Worm (Caenorhabditis elegans) whole organism, L4 larva: ENCODE results near the gene C49G7.10.

Source experiments
- T20F7.1 ChIP-seq: fragments of 200-800 bp; sonication (Bioruptor generic); optimal IDR thresholded peaks from 2 replicates; lab custom pipeline; 2018; ENCODE audit warnings: mild to moderate bottlenecking, missing genetic modification characterization, missing compliant biosample characterization
- Y75B8A.6 ChIP-seq: fragments of 200-800 bp; sonication (Bioruptor generic); IDR thresholded peaks from 2 replicates; pipeline ENCODE4 v1.3.6; 2022; ENCODE audit warnings: missing genetic modification reagents, missing genetic modification characterization, missing compliant biosample characterization
- aha-1 ChIP-seq: fragments of 150-350 bp; peaks from one replicate; lab custom pipeline; 2014; ENCODE audit warnings: missing biosample characterization, missing genetic modification characterization
- aly-2 ChIP-seq: sonication (generic microtip); optimal IDR thresholded peaks from 2 replicates; lab custom pipeline; 2018; ENCODE audit warnings: missing biosample characterization, missing genetic modification characterization
- ctbp-1 ChIP-seq: fragments of 200-800 bp; sonication (Bioruptor generic); IDR thresholded peaks from 2 replicates; pipeline ENCODE4 v1.3.6; 2022; ENCODE audit warnings: missing genetic modification reagents, missing genetic modification characterization, missing compliant biosample characterization
- daf-19 ChIP-seq: fragments of 200-800 bp; sonication (Bioruptor generic); conservative IDR thresholded peaks from 2 replicates; pipeline ENCODE4 v1.3.6; 2022; ENCODE audit warnings: missing genetic modification characterization, missing compliant biosample characterization
- fos-1 ChIP-seq: fragments of 150-350 bp; optimal IDR thresholded peaks from 2 replicates; lab custom pipeline; 2014; ENCODE audit warnings: missing biosample characterization, missing genetic modification characterization
- hif-1 ChIP-seq, 2 experiments: sonication (generic microtip); optimal IDR thresholded peaks; 2 replicates each; lab custom pipeline; 2016 to 2017; ENCODE audit warnings: missing compliant biosample characterization in 2 of 2, missing genetic modification characterization in 2 of 2, missing genetic modification reagents in 2 of 2, missing genotype in 2 of 2, mild to moderate bottlenecking in 1 of 2
- lin-38 ChIP-seq: fragments of 200-800 bp; sonication (Bioruptor generic); IDR thresholded peaks from 2 replicates; pipeline ENCODE4 v1.3.6; 2022; ENCODE audit warnings: missing genetic modification reagents, missing genetic modification characterization, missing compliant biosample characterization
- lsy-2 ChIP-seq, 2 experiments: fragments of 150-350 bp in 1 of 2; sonication (generic microtip) in 1 of 2; optimal IDR thresholded peaks; 2 replicates each; lab custom pipeline; 2014 to 2017; ENCODE audit warnings: missing biosample characterization in 2 of 2, missing genetic modification characterization in 2 of 2
- sdz-12 ChIP-seq: fragments of 200-800 bp; sonication (Bioruptor generic); optimal IDR thresholded peaks from 2 replicates; lab custom pipeline; 2018; ENCODE audit warnings: mild to moderate bottlenecking, missing genetic modification characterization, missing compliant biosample characterization
- skn-1 ChIP-seq: fragments of 150-350 bp; optimal IDR thresholded peaks from 2 replicates; lab custom pipeline; 2014; ENCODE audit warnings: missing biosample characterization, missing genetic modification characterization
- spr-1 ChIP-seq: sonication (generic microtip); optimal IDR thresholded peaks from 2 replicates; lab custom pipeline; 2016; ENCODE audit warnings: mild to moderate bottlenecking, missing genetic modification characterization, missing compliant biosample characterization
- tag-97 ChIP-seq: fragments of 200-800 bp; sonication (Bioruptor generic); IDR thresholded peaks from 2 replicates; pipeline ENCODE4 v1.3.6; 2022; ENCODE audit warnings: missing genetic modification characterization, missing compliant biosample characterization
- zip-11 ChIP-seq: fragments of 200-800 bp; sonication (Bioruptor generic); IDR thresholded peaks from 2 replicates; pipeline ENCODE4 v1.3.6; 2022; ENCODE audit warnings: missing genetic modification characterization, missing compliant biosample characterization
- ztf-7 ChIP-seq: fragments of 150-350 bp; optimal IDR thresholded peaks from 2 replicates; lab custom pipeline; 2014; ENCODE audit warnings: missing biosample characterization, missing genetic modification characterization

The C49G7.10 gene

ce11 chrV:3995838-3996237, 46.0 kb downstream of the C49G7.10 start, which contains the start of gene srx-62:
srx-62 (minus strand) TSS chrV:3995938.
- no peak for TF ChIP-seq ctbp-1
- TF ChIP-seq zip-11 = no peak
- no peak for TF ChIP-seq sdz-12

- no peak for TF ChIP-seq lsy-2 (tag; optimal IDR thresholded peaks at IDR 0.05; lab: Kevin White, UChicago)
- TF ChIP-seq spr-1 (tag; lab: Kevin White, UChicago) = no peak
- no peak for TF ChIP-seq fos-1 (tag; lab: Kevin White, UChicago)
- TF ChIP-seq Y75B8A.6 (GFP tag; lab: Robert Waterston, UW) = no peak
- no peak for TF ChIP-seq ztf-7 (tag; lab: Kevin White, UChicago)
- no peak for TF ChIP-seq daf-19 (GFP tag; lab: Robert Waterston, UW)
- TF ChIP-seq ctbp-1 = no peak
- no peak for TF ChIP-seq skn-1 (tag; lab: Kevin White, UChicago)
- no peak for TF ChIP-seq tag-97
- TF ChIP-seq hif-1 (tag; optimal IDR thresholded peaks at IDR 0.05; lab: Kevin White, UChicago) = no peak
- TF ChIP-seq lin-38 (GFP tag; lab: Robert Waterston, UW) = no peak
- TF ChIP-seq, all 104 proteins: peak for 0
These were observed 47.8 kb downstream of the C49G7.10 start, which contains the start of gene K09D9.9 for ce11 chrV:3994048-3994447. K09D9.9 (minus strand) TSS chrV:3994148.

ce11 chrV:3992334-3992733, 49.5 kb downstream of the C49G7.10 start:
- peak; percentile 1 for TF ChIP-seq T20F7.1
- peak; percentile 63 for TF ChIP-seq aha-1
- TF ChIP-seq aly-2 (tag; lab: Kevin White, UChicago) = no peak
- TF ChIP-seq, all 104 proteins: peak for 2
